Fruit fly (Drosophila melanogaster): Measurements from ENCODE around the gene Arp5.

DNA sequence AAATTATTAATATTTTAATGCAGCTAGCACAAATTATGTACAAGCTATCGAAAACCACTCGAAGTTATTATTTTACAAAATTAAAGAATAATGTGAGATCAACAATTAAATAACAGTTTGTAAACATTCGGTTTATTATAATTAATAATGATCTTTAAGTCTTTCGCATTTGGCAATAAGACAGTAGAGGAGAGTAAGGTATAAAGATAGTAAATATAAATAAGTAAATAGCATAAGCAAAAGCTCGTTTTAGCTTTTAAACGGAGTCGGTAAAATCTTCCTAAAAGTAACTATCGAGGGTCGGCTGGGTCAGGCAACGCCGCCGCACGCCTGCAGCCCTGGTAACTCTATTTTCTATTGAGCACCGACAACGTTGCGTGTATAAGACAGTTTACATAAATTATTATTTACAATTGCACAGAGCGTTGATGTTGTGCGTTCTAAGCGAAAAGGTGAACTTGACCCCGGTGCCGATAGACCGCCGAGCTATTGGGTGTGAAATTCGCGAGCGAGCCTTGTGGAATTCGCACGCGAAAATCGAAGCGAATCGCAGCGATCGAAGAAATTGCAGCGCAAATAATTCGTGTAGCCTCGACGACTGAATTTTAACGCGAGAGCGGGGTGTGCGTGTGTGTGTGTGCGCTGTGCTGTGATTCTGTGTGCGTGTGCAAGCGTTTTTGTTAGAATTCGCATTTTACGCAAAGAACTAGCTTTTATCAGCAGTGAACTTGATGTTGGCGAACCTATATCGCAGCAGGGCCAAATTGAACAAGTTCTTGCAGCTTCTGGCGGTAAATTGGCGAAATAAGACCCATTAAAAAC lies 17.7 kb upstream of the Arp5 start, which contains the start of gene wrd:
- TF ChIP-seq Hr78 (GFP tag; optimal IDR thresholded peaks at IDR 0.05) (no peak), sv (GFP tag; optimal IDR thresholded peaks at IDR 0.05) (no peak), h (GFP tag; optimal IDR thresholded peaks at IDR 0.05) (peak; percentile 22), Myc (optimal IDR thresholded peaks at IDR 0.05) (no peak), Rel (GFP tag; optimal IDR thresholded peaks at IDR 0.05) (no peak), Rel (tag; optimal IDR thresholded peaks at IDR 0.05) (peak; percentile 14), OdsH (GFP tag; optimal IDR thresholded peaks at IDR 0.05) (no peak), lola (GFP tag; optimal IDR thresholded peaks at IDR 0.05) (no peak), sage (GFP tag; optimal IDR thresholded peaks at IDR 0.05) (no peak), ey (GFP tag; optimal IDR thresholded peaks at IDR 0.05) (no peak), Sp1 (GFP tag; optimal IDR thresholded peaks at IDR 0.05) (peak; percentile 9), psq (GFP tag; optimal IDR thresholded peaks at IDR 0.05) (no peak), Vsx2 (GFP tag; optimal IDR thresholded peaks at IDR 0.05; ENCODE audit: partially characterized antibody) (no peak), Abd-B (GFP tag; optimal IDR thresholded peaks at IDR 0.05) (no peak), Dfd (GFP tag; optimal IDR thresholded peaks at IDR 0.05) (no peak)

All from whole organism, wandering third instar larva.